Fruit fly (Drosophila melanogaster) whole organism, embryonic: ENCODE measurements around the gene CG43055.
A peak's percentile ranks its signal among the peaks of the same experiment; 100 is the strongest.

Source experiments
- Atf3 ChIP-seq: fragments of 200-800 bp; sonication (Bioruptor generic); optimal IDR thresholded peaks from 3 replicates; lab custom pipeline; 2016; ENCODE audit warnings: missing biosample characterization, missing genetic modification characterization
- CG11093 ChIP-seq: fragments of 200-800 bp; sonication (Bioruptor generic); IDR thresholded peaks from 3 replicates; pipeline ENCODE4 v1.3.6; 2022; ENCODE audit warnings: missing biosample characterization, missing genetic modification characterization
- CG11723 ChIP-seq: fragments of 200-800 bp; sonication (Bioruptor generic); optimal IDR thresholded peaks from 2 replicates; lab custom pipeline; 2017; ENCODE audit warnings: missing biosample characterization, mild to moderate bottlenecking, missing genetic modification characterization
- CG12071 ChIP-seq: fragments of 200-800 bp; sonication (Bioruptor generic); optimal IDR thresholded peaks from 3 replicates; lab custom pipeline; 2018; ENCODE audit warnings: missing biosample characterization, mild to moderate bottlenecking, missing genetic modification characterization
- CG12104 ChIP-seq: fragments of 200-800 bp; sonication (Bioruptor generic); optimal IDR thresholded peaks from 3 replicates; lab custom pipeline; 2016; ENCODE audit warnings: missing biosample characterization, missing genetic modification characterization
- CG12299 ChIP-seq: fragments of 200-800 bp; sonication (Bioruptor generic); optimal IDR thresholded peaks from 2 replicates; lab custom pipeline; 2018; ENCODE audit warnings: missing biosample characterization, mild to moderate bottlenecking, missing genetic modification characterization
- CG13287 ChIP-seq: fragments of 200-800 bp; sonication (Bioruptor generic); IDR thresholded peaks from 2 replicates; pipeline ENCODE4 v1.3.6; 2022; ENCODE audit warnings: missing biosample characterization, missing genetic modification characterization; ENCODE audit not compliant: partially characterized antibody
- CG13296 ChIP-seq: fragments of 200-800 bp; sonication (Bioruptor generic); optimal IDR thresholded peaks from 3 replicates; lab custom pipeline; 2018; ENCODE audit warnings: missing biosample characterization, mild to moderate bottlenecking, missing genetic modification characterization
- CG15479 ChIP-seq: fragments of 200-800 bp; sonication (Bioruptor generic); optimal IDR thresholded peaks from 3 replicates; lab custom pipeline; 2019; ENCODE audit warnings: missing biosample characterization, mild to moderate bottlenecking, missing genetic modification characterization, moderate library complexity
- CG18011 ChIP-seq: fragments of 200-800 bp; sonication (Bioruptor generic); optimal IDR thresholded peaks from 2 replicates; lab custom pipeline; 2017; ENCODE audit warnings: missing biosample characterization, missing genetic modification characterization, mild to moderate bottlenecking, moderate library complexity, missing genotype
- CG2202 ChIP-seq: fragments of 200-800 bp; sonication (Bioruptor generic); optimal IDR thresholded peaks from 2 replicates; lab custom pipeline; 2018; ENCODE audit warnings: missing biosample characterization, mild to moderate bottlenecking, missing genetic modification characterization
- CG30431 ChIP-seq: fragments of 200-800 bp; sonication (Bioruptor generic); optimal IDR thresholded peaks from 2 replicates; lab custom pipeline; 2017; ENCODE audit warnings: missing biosample characterization, missing genetic modification characterization
- CG31388 ChIP-seq: fragments of 200-800 bp; sonication (Bioruptor generic); optimal IDR thresholded peaks from 2 replicates; lab custom pipeline; 2016; ENCODE audit warnings: missing biosample characterization, missing genetic modification characterization
- CG3407 ChIP-seq: fragments of 200-800 bp; sonication (Bioruptor generic); optimal IDR thresholded peaks from 2 replicates; lab custom pipeline; 2018; ENCODE audit warnings: missing biosample characterization, mild to moderate bottlenecking, missing genetic modification characterization
- CG3838 ChIP-seq: fragments of 200-800 bp; sonication (Bioruptor generic); optimal IDR thresholded peaks from 3 replicates; lab custom pipeline; 2016; ENCODE audit warnings: missing biosample characterization, missing genetic modification characterization
- CG4730 ChIP-seq: fragments of 200-800 bp; sonication (Bioruptor generic); IDR thresholded peaks from 2 replicates; pipeline ENCODE4 v1.3.6; 2022; ENCODE audit warnings: missing biosample characterization, missing genetic modification characterization
- CG4820 ChIP-seq: fragments of 200-800 bp; sonication (Bioruptor generic); optimal IDR thresholded peaks from 3 replicates; lab custom pipeline; 2016; ENCODE audit warnings: missing biosample characterization, missing genetic modification characterization
- CG6254 ChIP-seq: fragments of 200-800 bp; sonication (Bioruptor generic); optimal IDR thresholded peaks from 3 replicates; lab custom pipeline; 2017; ENCODE audit warnings: mild to moderate bottlenecking, missing biosample characterization, missing genetic modification reagents, missing genetic modification characterization
- CG7357 ChIP-seq: fragments of 200-800 bp; sonication (Bioruptor generic); IDR thresholded peaks from 3 replicates; pipeline ENCODE4 v1.3.6; 2022; ENCODE audit warnings: missing biosample characterization, missing genetic modification characterization
- CG8765 ChIP-seq: fragments of 200-800 bp; sonication (Bioruptor generic); IDR thresholded peaks from 2 replicates; pipeline ENCODE4 v1.3.6; 2022; ENCODE audit warnings: missing biosample characterization, missing genetic modification characterization
- Dp ChIP-seq: fragments of 200-800 bp; sonication (Bioruptor generic); optimal IDR thresholded peaks from 2 replicates; lab custom pipeline; 2018; ENCODE audit warnings: missing biosample characterization, mild to moderate bottlenecking, missing genetic modification characterization, moderate library complexity
- Drgx ChIP-seq: fragments of 200-800 bp; sonication (Bioruptor generic); IDR thresholded peaks from 2 replicates; pipeline ENCODE4 v1.3.6; 2022; ENCODE audit warnings: missing biosample characterization, missing genetic modification characterization
- Ets97D ChIP-seq: fragments of 200-800 bp; sonication (Bioruptor generic); optimal IDR thresholded peaks from 3 replicates; lab custom pipeline; 2016; ENCODE audit warnings: missing biosample characterization, missing genetic modification characterization
- Fer1 ChIP-seq: fragments of 200-800 bp; sonication (Bioruptor generic); optimal IDR thresholded peaks from 2 replicates; lab custom pipeline; 2017; ENCODE audit warnings: missing biosample characterization, mild to moderate bottlenecking, missing genetic modification characterization
- HLH4C ChIP-seq: fragments of 200-800 bp; sonication (Bioruptor generic); IDR thresholded peaks from 3 replicates; pipeline ENCODE4 v1.3.6; 2022; ENCODE audit warnings: missing biosample characterization, missing genetic modification characterization; ENCODE audit not compliant: partially characterized antibody
- HmgZ ChIP-seq: fragments of 200-800 bp; sonication (Bioruptor generic); optimal IDR thresholded peaks from 2 replicates; lab custom pipeline; 2018; ENCODE audit warnings: missing biosample characterization, mild to moderate bottlenecking, missing genetic modification characterization
- Hmr ChIP-seq: fragments of 200-800 bp; sonication (Bioruptor generic); optimal IDR thresholded peaks from 3 replicates; lab custom pipeline; 2017; ENCODE audit warnings: mild to moderate bottlenecking, missing biosample characterization, missing genetic modification reagents, missing genetic modification characterization
- Hmx ChIP-seq: fragments of 200-800 bp; sonication (Bioruptor generic); optimal IDR thresholded peaks from 2 replicates; lab custom pipeline; 2016; ENCODE audit warnings: missing biosample characterization, missing genetic modification characterization
- NFAT ChIP-seq: fragments of 200-800 bp; sonication (Bioruptor generic); IDR thresholded peaks from 2 replicates; pipeline ENCODE4 v1.3.6; 2022; ENCODE audit warnings: missing biosample characterization, missing genetic modification characterization
- Nf-YB ChIP-seq: fragments of 200-800 bp; sonication (Bioruptor generic); optimal IDR thresholded peaks from 3 replicates; lab custom pipeline; 2019; ENCODE audit warnings: missing biosample characterization, mild to moderate bottlenecking, missing genetic modification characterization, moderate library complexity
- NfI ChIP-seq: fragments of 200-800 bp; sonication (Bioruptor generic); optimal IDR thresholded peaks from 3 replicates; lab custom pipeline; 2018; ENCODE audit warnings: missing biosample characterization, mild to moderate bottlenecking, missing genetic modification characterization, moderate library complexity
- Ssrp ChIP-seq: fragments of 200-800 bp; sonication (Bioruptor generic); optimal IDR thresholded peaks from 2 replicates; lab custom pipeline; 2018; ENCODE audit warnings: missing biosample characterization, mild to moderate bottlenecking, missing genetic modification characterization, moderate library complexity
- Tbp ChIP-seq: fragments of >200 bp; optimal IDR thresholded peaks from 2 replicates; lab custom pipeline; 2018; ENCODE audit warnings: missing biosample characterization, missing genetic modification characterization
- Xrp1 ChIP-seq: fragments of 200-800 bp; sonication (Bioruptor generic); IDR thresholded peaks from 2 replicates; pipeline ENCODE4 v1.3.6; 2022; ENCODE audit warnings: missing biosample characterization, missing genetic modification characterization
- amos ChIP-seq: fragments of 200-800 bp; sonication (Bioruptor generic); IDR thresholded peaks from 2 replicates; pipeline ENCODE4 v1.3.6; 2022; ENCODE audit warnings: missing biosample characterization, missing genetic modification characterization; ENCODE audit not compliant: partially characterized antibody
- ase ChIP-seq: fragments of 200-800 bp; sonication (Bioruptor generic); IDR thresholded peaks from 3 replicates; pipeline ENCODE4 v1.3.6; 2022; ENCODE audit warnings: missing biosample characterization, missing genetic modification characterization
- btn ChIP-seq: fragments of 200-800 bp; sonication (Bioruptor generic); optimal IDR thresholded peaks from 2 replicates; lab custom pipeline; 2016; ENCODE audit warnings: missing biosample characterization, missing genetic modification characterization
- cad ChIP-seq: fragments of >200 bp; optimal IDR thresholded peaks from 2 replicates; lab custom pipeline; 2017; ENCODE audit warnings: missing biosample characterization, missing genetic modification characterization
- chif ChIP-seq, 2 experiments: fragments of 200-800 bp; sonication (Bioruptor generic); optimal IDR thresholded peaks; 3 replicates each; lab custom pipeline; 2016; ENCODE audit warnings: missing biosample characterization in 2 of 2, missing genetic modification characterization in 2 of 2
- dati ChIP-seq: fragments of 200-800 bp; sonication (Bioruptor generic); IDR thresholded peaks from 2 replicates; pipeline ENCODE4 v1.3.6; 2022; ENCODE audit warnings: missing biosample characterization, missing genetic modification characterization
- emc ChIP-seq: fragments of 200-800 bp; sonication (Bioruptor generic); optimal IDR thresholded peaks from 2 replicates; lab custom pipeline; 2016; ENCODE audit warnings: missing biosample characterization, missing genetic modification characterization
- fd64A ChIP-seq: fragments of 200-800 bp; sonication (Bioruptor generic); optimal IDR thresholded peaks from 3 replicates; lab custom pipeline; 2018; ENCODE audit warnings: missing biosample characterization, mild to moderate bottlenecking, missing genetic modification characterization
- gem ChIP-seq: fragments of 200-800 bp; sonication (Bioruptor generic); optimal IDR thresholded peaks from 2 replicates; lab custom pipeline; 2019; ENCODE audit warnings: missing biosample characterization, mild to moderate bottlenecking, missing genetic modification characterization, moderate library complexity
- ken ChIP-seq: fragments of 200-800 bp; sonication (Bioruptor generic); IDR thresholded peaks from 3 replicates; pipeline ENCODE4 v1.3.6; 2022; ENCODE audit warnings: missing biosample characterization, missing genetic modification characterization
- mld ChIP-seq: fragments of 200-800 bp; sonication (Bioruptor generic); IDR thresholded peaks from 3 replicates; pipeline ENCODE4 v1.3.6; 2022; ENCODE audit warnings: missing biosample characterization, missing genetic modification characterization; ENCODE audit not compliant: partially characterized antibody
- nmo ChIP-seq: fragments of 200-800 bp; sonication (Bioruptor generic); optimal IDR thresholded peaks from 2 replicates; lab custom pipeline; 2018; ENCODE audit warnings: missing biosample characterization, mild to moderate bottlenecking, missing genetic modification characterization, moderate library complexity
- org-1 ChIP-seq: fragments of 200-800 bp; sonication (Bioruptor generic); optimal IDR thresholded peaks from 2 replicates; lab custom pipeline; 2017; ENCODE audit warnings: missing biosample characterization, missing genetic modification characterization
- pb ChIP-seq: fragments of 200-800 bp; sonication (Bioruptor generic); optimal IDR thresholded peaks from 3 replicates; lab custom pipeline; 2016; ENCODE audit warnings: missing biosample characterization, missing genetic modification characterization
- repo ChIP-seq: fragments of 200-800 bp; sonication (Bioruptor generic); optimal IDR thresholded peaks from 2 replicates; lab custom pipeline; 2016; ENCODE audit warnings: missing biosample characterization, missing genetic modification characterization
- sisA ChIP-seq: fragments of 200-800 bp; sonication (Bioruptor generic); IDR thresholded peaks from 2 replicates; pipeline ENCODE4 v1.3.6; 2022; ENCODE audit warnings: missing biosample characterization, missing genetic modification characterization
- slp2 ChIP-seq: fragments of 200-800 bp; sonication (Bioruptor generic); optimal IDR thresholded peaks from 2 replicates; lab custom pipeline; 2016; ENCODE audit warnings: missing biosample characterization, missing genetic modification characterization

The CG43055 gene

dm6 chr2L:4448582-4449016 lies 37.6 kb downstream of the CG43055 start, which contains the start of gene MFS18 (continued):
- TF ChIP-seq CG6254 (GFP tag; lab: Kevin White, UChicago) (peak; percentile 97), Ssrp (tag; lab: Kevin White, UChicago) (peak; percentile 93), ken (peak; percentile 98), Hmr (GFP tag; lab: Kevin White, UChicago) (peak; percentile 97), dati (GFP tag; lab: Robert Waterston, UW) (peak; percentile 97), amos (GFP tag; lab: Robert Waterston, UW) (peak; percentile 77; the same call in 1 of the 2 replicates), CG18011 (peak; percentile 85), CG15479 (GFP tag; lab: Kevin White, UChicago) (peak; percentile 2), CG2202 (tag; lab: Kevin White, UChicago) (peak; percentile 95), CG31388 (peak; percentile 93), repo (GFP tag; lab: Kevin White, UChicago) (peak; percentile 91), CG13296 (GFP tag; lab: Kevin White, UChicago) (peak; percentile 97), HmgZ (peak; percentile 96), Xrp1 (GFP tag; lab: Robert Waterston, UW) (peak; percentile 100), org-1 (GFP tag; lab: Kevin White, UChicago) (peak; percentile 91), Ets97D (GFP tag; lab: Kevin White, UChicago) (peak; percentile 96), CG3407 (peak; percentile 90), HLH4C (GFP tag; lab: Robert Waterston, UW) (peak; percentile 93), CG11723 (GFP tag; lab: Kevin White, UChicago) (peak; percentile 89), nmo (peak; percentile 98), chif (GFP tag; optimal IDR thresholded peaks at IDR 0.05; lab: Kevin White, UChicago) (peak; percentile 80 to 86), CG12104 (peak; percentile 94), Dp (GFP tag; lab: Kevin White, UChicago) (peak; percentile 43), CG12071 (peak; percentile 97), CG7357 (GFP tag; lab: Robert Waterston, UW) (peak; percentile 96), Nf-YB (GFP tag; lab: Kevin White, UChicago) (peak; percentile 84), slp2 (GFP tag; lab: Kevin White, UChicago) (peak; percentile 65), cad (no peak), CG30431 (GFP tag; lab: Kevin White, UChicago) (peak; percentile 94), CG13287 (GFP tag; lab: Robert Waterston, UW) (peak; percentile 67), NFAT (GFP tag; lab: Robert Waterston, UW) (peak; percentile 97), CG12299 (tag; lab: Kevin White, UChicago) (peak; percentile 92), CG4820 (peak; percentile 95), CG8765 (GFP tag; lab: Robert Waterston, UW) (peak; percentile 97), CG11093 (peak; percentile 98), CG3838 (peak; percentile 92), Drgx (GFP tag; lab: Robert Waterston, UW) (peak; percentile 99), Fer1 (peak; percentile 98), Hmx (GFP tag; lab: Kevin White, UChicago) (peak; percentile 79), gem (tag; lab: Kevin White, UChicago) (peak; percentile 98), CG4730 (GFP tag; lab: Robert Waterston, UW) (peak; percentile 99), btn (GFP tag; lab: Kevin White, UChicago) (peak; percentile 25), sisA (GFP tag; lab: Robert Waterston, UW) (peak; percentile 99), Tbp (GFP tag; lab: Kevin White, UChicago) (no peak), Atf3 (GFP tag; lab: Kevin White, UChicago) (peak; percentile 69), emc (GFP tag; lab: Kevin White, UChicago) (peak; percentile 58), ase (GFP tag; lab: Robert Waterston, UW) (peak; percentile 99), fd64A (GFP tag; lab: Kevin White, UChicago) (peak; percentile 91), pb (peak; percentile 88), mld (GFP tag; lab: Robert Waterston, UW) (peak; percentile 71; the same call in 1 of the 3 replicates), NfI (GFP tag; lab: Kevin White, UChicago) (peak; percentile 92)
